Worm (Caenorhabditis elegans) whole organism, late embryonic: Measurements from ENCODE around the gene gcy-33.
"Not testable (repeated sequence)": the region's sequence is repeated elsewhere in the genome, so short reads cannot be mapped to it uniquely, and the experiment has no call there.

Source experiments
- C08G9.2 ChIP-seq: sonication (generic microtip); optimal IDR thresholded peaks from 2 replicates; lab custom pipeline; 2016; ENCODE audit warnings: mild to moderate bottlenecking, missing genetic modification characterization, moderate library complexity, missing compliant biosample characterization
- F13H6.1 ChIP-seq: sonication (generic microtip); optimal IDR thresholded peaks from 2 replicates; lab custom pipeline; 2016; ENCODE audit warnings: missing genetic modification characterization, missing compliant biosample characterization
- T23F11.4 ChIP-seq: fragments of 200-800 bp; sonication (Bioruptor generic); optimal IDR thresholded peaks from 2 replicates; lab custom pipeline; 2018; ENCODE audit warnings: mild to moderate bottlenecking, missing genetic modification characterization, missing compliant biosample characterization
- Y22D7AL.16 ChIP-seq: sonication (generic microtip); optimal IDR thresholded peaks from 2 replicates; lab custom pipeline; 2016; ENCODE audit warnings: missing genetic modification characterization, missing compliant biosample characterization
- ahr-1 ChIP-seq: sonication (generic microtip); optimal IDR thresholded peaks from 2 replicates; lab custom pipeline; 2016; ENCODE audit warnings: missing genetic modification characterization, missing compliant biosample characterization
- ceh-18 ChIP-seq: sonication (generic microtip); optimal IDR thresholded peaks from 2 replicates; lab custom pipeline; 2016; ENCODE audit warnings: missing genetic modification characterization, missing compliant biosample characterization
- ceh-30 ChIP-seq: fragments of 150-350 bp; optimal IDR thresholded peaks from 2 replicates; lab custom pipeline; 2014; ENCODE audit warnings: missing biosample characterization, missing genetic modification characterization
- ceh-31 ChIP-seq: sonication (generic microtip); optimal IDR thresholded peaks from 2 replicates; lab custom pipeline; 2016; ENCODE audit warnings: missing genetic modification characterization, missing compliant biosample characterization
- ceh-34 ChIP-seq: sonication (generic microtip); optimal IDR thresholded peaks from 2 replicates; lab custom pipeline; 2016; ENCODE audit warnings: mild to moderate bottlenecking, missing genetic modification characterization, missing compliant biosample characterization
- ceh-45 ChIP-seq: fragments of 200-800 bp; sonication (Bioruptor generic); IDR thresholded peaks from 2 replicates; pipeline ENCODE4 v1.3.6; 2022; ENCODE audit warnings: missing genetic modification reagents, missing genetic modification characterization, missing compliant biosample characterization
- ceh-48 ChIP-seq: sonication (generic microtip); optimal IDR thresholded peaks from 2 replicates; lab custom pipeline; 2016; ENCODE audit warnings: missing genetic modification characterization, inconsistent platforms, missing compliant biosample characterization
- dmd-4 ChIP-seq: sonication (generic microtip); optimal IDR thresholded peaks from 2 replicates; lab custom pipeline; 2016; ENCODE audit warnings: borderline replicate concordance, missing genetic modification characterization, missing compliant biosample characterization
- dve-1 ChIP-seq: sonication (generic microtip); optimal IDR thresholded peaks from 2 replicates; lab custom pipeline; 2017; ENCODE audit warnings: antibody characterized with exemption, mild to moderate bottlenecking, missing genetic modification characterization, missing compliant biosample characterization
- elt-2 ChIP-seq: sonication (generic microtip); optimal IDR thresholded peaks from 2 replicates; lab custom pipeline; 2016; ENCODE audit warnings: missing genetic modification reagents, missing genetic modification characterization, missing compliant biosample characterization
- elt-4 ChIP-seq: sonication (generic microtip); optimal IDR thresholded peaks from 2 replicates; lab custom pipeline; 2016; ENCODE audit warnings: missing genetic modification characterization, missing compliant biosample characterization
- eyg-1 ChIP-seq: sonication (generic microtip); optimal IDR thresholded peaks from 2 replicates; lab custom pipeline; 2016; ENCODE audit warnings: missing genotype, missing genetic modification characterization, missing compliant biosample characterization
- fax-1 ChIP-seq: sonication (generic microtip); optimal IDR thresholded peaks from 2 replicates; lab custom pipeline; 2016; ENCODE audit warnings: missing genotype, missing genetic modification characterization, missing compliant biosample characterization
- fkh-10 ChIP-seq: fragments of 150-350 bp; optimal IDR thresholded peaks from 2 replicates; lab custom pipeline; 2014; ENCODE audit warnings: missing biosample characterization, missing genetic modification reagents, missing genetic modification characterization
- gmeb-2 ChIP-seq: sonication (generic microtip); optimal IDR thresholded peaks from 2 replicates; lab custom pipeline; 2016; ENCODE audit warnings: missing genetic modification characterization, inconsistent platforms, missing compliant biosample characterization
- hlh-15 ChIP-seq: sonication (generic microtip); optimal IDR thresholded peaks from 2 replicates; lab custom pipeline; 2016; ENCODE audit warnings: missing genetic modification characterization, missing compliant biosample characterization
- hlh-6 ChIP-seq: sonication (generic microtip); optimal IDR thresholded peaks from 2 replicates; lab custom pipeline; 2016; ENCODE audit warnings: missing genotype, missing genetic modification characterization, missing compliant biosample characterization
- lim-6 ChIP-seq: sonication (generic microtip); optimal IDR thresholded peaks from 2 replicates; lab custom pipeline; 2016; ENCODE audit warnings: missing genetic modification characterization, missing compliant biosample characterization
- nfya-1 ChIP-seq: sonication (generic microtip); optimal IDR thresholded peaks from 2 replicates; lab custom pipeline; 2017; ENCODE audit warnings: missing genetic modification characterization, mild to moderate bottlenecking, missing compliant biosample characterization, antibody characterized with exemption, moderate library complexity
- npax-4 ChIP-seq: sonication (generic microtip); optimal IDR thresholded peaks from 2 replicates; lab custom pipeline; 2016; ENCODE audit warnings: missing genetic modification characterization, missing compliant biosample characterization
- pat-9 ChIP-seq: fragments of 200-800 bp; sonication (Bioruptor generic); optimal IDR thresholded peaks from 2 replicates; lab custom pipeline; 2018; ENCODE audit warnings: mild to moderate bottlenecking, missing genetic modification characterization, moderate library complexity, missing compliant biosample characterization
- pqm-1 ChIP-seq: sonication (generic microtip); optimal IDR thresholded peaks from 2 replicates; lab custom pipeline; 2016; ENCODE audit warnings: missing genetic modification characterization, missing compliant biosample characterization
- pros-1 ChIP-seq: fragments of 150-350 bp; optimal IDR thresholded peaks from 2 replicates; lab custom pipeline; 2014; ENCODE audit warnings: missing biosample characterization, missing genetic modification reagents, missing genetic modification characterization
- ref-2 ChIP-seq: sonication (generic microtip); optimal IDR thresholded peaks from 2 replicates; lab custom pipeline; 2016; ENCODE audit warnings: missing genetic modification characterization, missing compliant biosample characterization
- sdc-2 ChIP-seq: sonication (generic microtip); optimal IDR thresholded peaks from 2 replicates; lab custom pipeline; 2016; ENCODE audit warnings: missing genotype, missing genetic modification characterization, missing compliant biosample characterization
- sox-2 ChIP-seq: fragments of 200-800 bp; sonication (Bioruptor generic); IDR thresholded peaks from 2 replicates; pipeline ENCODE4 v1.3.6; 2022; ENCODE audit warnings: missing genetic modification reagents, missing genetic modification characterization, missing compliant biosample characterization
- sox-4 ChIP-seq: sonication (generic microtip); optimal IDR thresholded peaks from 2 replicates; lab custom pipeline; 2017; ENCODE audit warnings: mild to moderate bottlenecking, missing genetic modification characterization, inconsistent platforms, missing compliant biosample characterization
- syd-9 ChIP-seq: sonication (generic microtip); optimal IDR thresholded peaks from 2 replicates; lab custom pipeline; 2016; ENCODE audit warnings: mild to moderate bottlenecking, missing genetic modification characterization, moderate library complexity, missing compliant biosample characterization
- tbx-7 ChIP-seq: sonication (generic microtip); optimal IDR thresholded peaks from 2 replicates; lab custom pipeline; 2016; ENCODE audit warnings: missing genotype, missing genetic modification characterization, missing compliant biosample characterization
- unc-3 ChIP-seq, 2 experiments: fragments of 200-800 bp in 1 of 2; sonication (Bioruptor generic) in 1 of 2; sonication (generic microtip) in 1 of 2; conservative IDR thresholded peaks in 1 of 2; optimal IDR thresholded peaks in 1 of 2; 2 replicates each; pipeline versions ENCODE4 v1.3.6 to Lab custom; 2016 to 2022; ENCODE audit warnings: missing compliant biosample characterization in 2 of 2, missing genetic modification characterization in 2 of 2, missing genetic modification reagents in 1 of 2
- unc-86 ChIP-seq: sonication (generic microtip); optimal IDR thresholded peaks from 2 replicates; lab custom pipeline; 2016; ENCODE audit warnings: missing genetic modification characterization, missing compliant biosample characterization

Gene gcy-33

DNA sequence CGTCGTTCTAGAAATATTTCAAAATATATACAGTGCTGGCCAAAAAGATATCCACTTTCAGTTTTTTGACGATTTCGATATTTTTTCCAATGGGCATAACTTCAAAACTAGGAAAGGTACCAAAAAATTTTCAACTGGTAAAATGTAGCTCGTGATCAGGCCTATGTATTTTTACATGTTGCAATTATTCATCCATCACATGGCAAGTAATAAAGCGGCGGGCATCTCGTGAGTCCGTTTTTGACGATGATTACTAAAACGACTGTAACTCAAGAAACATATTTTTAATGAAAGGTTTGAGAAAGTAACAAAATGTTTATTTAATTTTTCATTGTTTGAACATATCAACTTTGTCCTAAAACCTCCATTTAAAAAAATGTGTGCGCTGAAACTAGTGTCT, 18.4 kb upstream of the gcy-33 start, which contains the start of gene F10C2.3:
F10C2.3 (plus strand) TSS at position 301 of the 400 bp plus-strand sequence.
- TF ChIP-seq elt-2 (tag; lab: Kevin White, UChicago); tbx-7; sox-4: not testable (repeated sequence)

DNA sequence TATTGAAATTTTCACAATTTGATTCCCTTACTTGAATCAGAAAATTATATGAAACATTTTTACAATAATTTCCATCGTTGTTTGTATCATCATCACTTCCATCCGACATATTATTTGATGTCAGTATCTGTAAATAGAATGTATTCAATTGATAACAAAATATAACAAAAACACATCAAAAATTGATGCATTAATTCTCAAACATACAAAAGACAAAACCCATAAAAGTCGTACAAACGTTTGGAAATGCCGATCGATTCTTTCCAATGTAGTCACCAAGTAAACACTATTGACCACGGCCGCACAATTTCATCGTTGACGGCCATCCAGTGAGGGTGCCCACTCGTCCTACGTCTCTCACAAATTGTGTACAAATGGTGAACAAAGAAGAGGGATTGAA, 11.7 kb upstream of the gcy-33 start, which contains the start of gene add-2:
add-2 (minus strand) TSS at position 109 of the 400 bp plus-strand sequence.
- TF ChIP-seq elt-4 (tag; lab: Kevin White, UChicago): no peak
- TF ChIP-seq ahr-1 (tag; lab: Kevin White, UChicago): no peak
- TF ChIP-seq ceh-48: no peak
- TF ChIP-seq npax-4 (tag; lab: Kevin White, UChicago): no peak
- TF ChIP-seq ceh-30: no peak
- no peak for TF ChIP-seq hlh-15 (tag; lab: Kevin White, UChicago)
- TF ChIP-seq dmd-4: no peak
- no peak for TF ChIP-seq sox-2

DNA sequence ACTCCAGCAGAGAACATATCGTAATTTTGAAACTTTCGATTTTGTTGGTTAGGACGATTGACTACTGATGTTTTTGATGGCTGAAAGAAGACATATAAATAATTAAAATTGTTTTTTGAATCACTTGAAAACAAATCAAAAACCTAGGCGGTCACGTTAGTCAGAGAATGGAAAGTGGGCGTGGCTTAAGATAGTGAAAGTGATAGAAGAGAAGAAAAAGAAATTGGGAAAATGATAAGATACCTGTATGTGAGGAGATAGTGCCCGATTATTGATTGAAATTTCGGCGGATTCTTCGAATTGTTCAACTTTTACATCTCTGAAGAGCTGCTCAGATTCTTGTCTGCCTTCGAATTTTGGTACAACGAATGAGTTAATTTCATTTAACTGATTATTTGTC, 10.1 kb upstream of the gcy-33 start:
- TF ChIP-seq ceh-18 (tag; lab: Kevin White, UChicago) (no peak), fax-1 (tag; lab: Kevin White, UChicago) (no peak), ceh-31 (no peak)
- TF ChIP-seq, all 69 proteins: peak for 0

DNA sequence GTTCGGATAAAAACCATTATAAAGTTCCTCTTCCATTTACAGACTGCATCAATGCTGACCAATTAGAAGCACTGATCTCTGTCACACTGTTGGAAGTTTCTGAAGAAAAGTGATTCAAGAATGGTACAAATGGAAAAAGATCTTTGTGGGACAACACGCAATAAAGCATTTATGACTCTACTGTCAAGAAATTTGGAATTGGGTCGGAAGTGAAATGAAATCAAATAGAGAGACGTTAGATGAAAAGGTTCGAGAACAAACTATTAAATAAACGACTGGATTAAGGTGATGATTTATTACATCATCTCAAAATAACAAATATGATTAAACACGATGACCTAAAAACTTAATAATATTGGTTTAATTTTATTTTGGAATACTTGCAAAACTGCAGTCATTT, 4.9 kb upstream of the gcy-33 start, which contains the start of gene F57F5.3:
F57F5.3 (minus strand) TSS at position 101 of the 400 bp plus-strand sequence.
- TF ChIP-seq unc-3 (GFP tag; conservative IDR thresholded peaks at IDR 0.05; lab: Robert Waterston, UW) (no peak), unc-3 (tag; optimal IDR thresholded peaks at IDR 0.05; lab: Kevin White, UChicago) (no peak)

DNA sequence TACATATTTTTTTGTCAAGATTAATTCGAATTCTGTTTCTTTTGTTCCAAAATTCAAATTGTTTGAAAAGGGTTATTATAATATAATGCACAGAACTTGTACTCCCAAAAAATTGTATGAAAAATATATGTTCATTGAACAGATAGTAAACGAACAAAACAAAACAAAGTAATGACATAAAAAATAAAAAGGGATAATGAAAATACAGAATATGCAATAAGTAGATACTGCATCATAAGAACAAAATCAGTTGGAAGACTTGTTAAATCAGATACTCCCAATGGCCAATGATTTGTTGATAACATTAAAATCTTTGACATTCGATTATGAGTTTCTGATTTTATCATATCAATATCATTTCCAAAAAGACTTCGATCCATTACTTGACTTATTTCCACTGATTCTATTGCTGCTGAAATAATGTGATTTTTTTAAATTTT, 2.9 kb upstream of the gcy-33 start:
- no peak for TF ChIP-seq ref-2 (tag; lab: Kevin White, UChicago)
- TF ChIP-seq fkh-10 (GFP tag; lab: Kevin White, UChicago): no peak
- TF ChIP-seq Y22D7AL.16 (tag; lab: Kevin White, UChicago): no peak
- TF ChIP-seq lim-6 (tag; lab: Kevin White, UChicago): no peak
- no peak for TF ChIP-seq F13H6.1 (tag; lab: Kevin White, UChicago)
- no peak for TF ChIP-seq hlh-6 (tag; lab: Kevin White, UChicago)
- no peak for TF ChIP-seq pros-1 (tag; lab: Kevin White, UChicago)
- no peak for TF ChIP-seq ceh-34 (tag; lab: Kevin White, UChicago)
- no peak for TF ChIP-seq unc-86 (tag; lab: Kevin White, UChicago)
- no peak for TF ChIP-seq ceh-48
- no peak for TF ChIP-seq fax-1 (tag; lab: Kevin White, UChicago)
- TF ChIP-seq ceh-45 (GFP tag; lab: Robert Waterston, UW): no peak
- TF ChIP-seq nfya-1 (tag; lab: Kevin White, UChicago): no peak

DNA sequence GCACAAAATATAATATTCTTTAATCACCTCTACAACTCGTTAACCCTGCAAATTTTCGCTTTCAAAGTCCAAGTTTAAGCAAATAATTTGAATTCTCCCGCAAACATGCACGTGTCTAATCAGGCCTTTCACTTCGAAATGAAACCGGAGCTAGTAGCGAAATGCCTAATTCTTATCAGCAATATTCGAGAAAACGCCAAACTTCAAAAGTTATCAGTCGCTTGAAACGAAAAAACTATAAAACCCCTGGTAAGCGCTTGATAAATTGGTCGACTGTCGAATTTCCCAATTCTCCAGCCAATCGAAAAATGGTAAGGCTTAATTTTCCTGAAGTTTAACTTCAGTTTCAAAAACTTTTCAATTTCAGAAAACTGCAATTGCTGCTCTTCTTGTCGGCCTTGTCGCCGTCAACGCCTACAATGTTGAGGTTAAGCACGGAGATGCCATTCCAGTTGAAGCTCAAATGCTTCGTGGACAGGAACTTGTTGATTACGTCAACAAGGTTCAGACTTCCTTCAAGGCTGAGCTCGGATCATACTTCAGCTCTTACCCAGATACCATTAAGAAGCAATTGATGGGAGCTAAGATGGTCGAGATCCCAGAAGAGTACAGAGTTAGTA, 1.4 kb upstream of the gcy-33 start, which contains the start of gene cpr-9:
cpr-9 (plus strand) TSS at position 188 of the 620 bp plus-strand sequence.
- TF ChIP-seq ceh-48 (no peak), elt-2 (tag; lab: Kevin White, UChicago) (peak; percentile 51)
- TF ChIP-seq, all 69 proteins: peak for 1

DNA sequence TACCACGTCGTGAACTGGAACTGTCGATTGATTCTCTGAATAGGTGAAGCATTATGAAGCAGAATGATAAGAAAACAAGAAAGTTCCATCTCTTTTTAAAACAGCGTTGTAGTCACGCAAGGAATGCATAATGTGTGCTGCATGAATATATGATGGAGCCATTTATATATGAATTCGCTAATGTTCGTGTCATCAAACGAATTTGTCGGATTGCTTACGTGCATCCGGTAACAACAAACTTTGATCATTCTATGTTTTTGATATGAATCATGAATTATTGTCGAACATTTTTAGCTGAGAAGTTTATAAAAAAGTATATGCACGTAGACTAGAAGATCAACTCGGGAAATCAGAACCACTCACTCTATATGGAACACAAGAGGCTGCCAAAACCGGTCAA, 4.2 kb downstream of the gcy-33 start:
- TF ChIP-seq T23F11.4 (GFP tag; lab: Kevin White, UChicago): no peak
- no peak for TF ChIP-seq eyg-1 (tag; lab: Kevin White, UChicago)
- no peak for TF ChIP-seq gmeb-2
- no peak for TF ChIP-seq syd-9 (tag; lab: Kevin White, UChicago)
- no peak for TF ChIP-seq ref-2 (tag; lab: Kevin White, UChicago)
- TF ChIP-seq C08G9.2 (tag; lab: Kevin White, UChicago): no peak
- no peak for TF ChIP-seq pqm-1 (tag; lab: Kevin White, UChicago)
- TF ChIP-seq lim-6 (tag; lab: Kevin White, UChicago): no peak
- no peak for TF ChIP-seq sdc-2 (tag; lab: Kevin White, UChicago)
- no peak for TF ChIP-seq dve-1 (tag; lab: Kevin White, UChicago)
- TF ChIP-seq F13H6.1 (tag; lab: Kevin White, UChicago): no peak
- no peak for TF ChIP-seq hlh-15 (tag; lab: Kevin White, UChicago)
- TF ChIP-seq ahr-1 (tag; lab: Kevin White, UChicago): no peak
- no peak for TF ChIP-seq pat-9
- TF ChIP-seq dmd-4: no peak
